Worm (Caenorhabditis elegans) whole organism, L4/young adult: Measurements from ENCODE around the gene tpp-2.

Source experiments
- W03F9.2 ChIP-seq: fragments of 150-350 bp; optimal IDR thresholded peaks from 2 replicates; lab custom pipeline; 2014; ENCODE audit warnings: missing biosample characterization, missing genetic modification characterization
- dao-5 ChIP-seq: sonication (generic microtip); optimal IDR thresholded peaks from 2 replicates; lab custom pipeline; 2016; ENCODE audit warnings: missing genotype, missing genetic modification characterization, moderate library complexity, missing compliant biosample characterization
- him-1 ChIP-seq: sonication (generic microtip); optimal IDR thresholded peaks from 2 replicates; lab custom pipeline; 2016; ENCODE audit warnings: missing genotype, missing genetic modification reagents, missing genetic modification characterization, missing compliant biosample characterization

ce11 chrII:6091380-6091779 lies 6.0 kb downstream of the tpp-2 start, which contains the start of the genes fbf-2 and nspg-3:
- TF ChIP-seq him-1 (tag; lab: Kevin White, UChicago), result no peak
- no peak for TF ChIP-seq dao-5
- no peak for TF ChIP-seq W03F9.2 (tag; lab: Kevin White, UChicago)
